Worm (Caenorhabditis elegans) whole organism, early embryonic: ENCODE measurements around the gene nhr-166.

Experiments
- B0310.2 ChIP-seq: sonication (generic microtip); optimal IDR thresholded peaks from 2 replicates; lab custom pipeline; 2016; ENCODE audit warnings: mild to moderate bottlenecking, missing genetic modification characterization, missing compliant biosample characterization
- F13C5.2 ChIP-seq: sonication (generic microtip); optimal IDR thresholded peaks from 2 replicates; lab custom pipeline; 2017; ENCODE audit warnings: mild to moderate bottlenecking, missing genetic modification characterization, inconsistent platforms, missing compliant biosample characterization
- aly-1 ChIP-seq: sonication (generic microtip); optimal IDR thresholded peaks from 2 replicates; lab custom pipeline; 2016; ENCODE audit warnings: missing genetic modification characterization, missing compliant biosample characterization
- ama-1 ChIP-seq: fragments of 150-350 bp; optimal IDR thresholded peaks from 2 replicates; lab custom pipeline; 2014
- ceh-13 ChIP-seq: fragments of 200-800 bp; sonication (Bioruptor generic); optimal IDR thresholded peaks from 2 replicates; lab custom pipeline; 2018; ENCODE audit warnings: mild to moderate bottlenecking, missing genetic modification characterization, missing compliant biosample characterization
- ceh-36 ChIP-seq: sonication (generic microtip); optimal IDR thresholded peaks from 2 replicates; lab custom pipeline; 2016; ENCODE audit warnings: missing genetic modification characterization, inconsistent platforms, missing compliant biosample characterization
- ets-7 ChIP-seq: sonication (generic microtip); optimal IDR thresholded peaks from 2 replicates; lab custom pipeline; 2016; ENCODE audit warnings: missing genotype, missing genetic modification characterization, missing compliant biosample characterization
- flt-1 ChIP-seq: fragments of 200-800 bp; sonication (Bioruptor generic); IDR thresholded peaks from 2 replicates; pipeline ENCODE4 v1.3.6; 2022; ENCODE audit warnings: missing genetic modification characterization, missing compliant biosample characterization
- hmbx-1 ChIP-seq: sonication (generic microtip); optimal IDR thresholded peaks from 2 replicates; lab custom pipeline; 2016; ENCODE audit warnings: mild to moderate bottlenecking, missing genetic modification characterization, missing compliant biosample characterization
- hmg-4 ChIP-seq: fragments of 200-800 bp; sonication (Bioruptor generic); optimal IDR thresholded peaks from 2 replicates; lab custom pipeline; 2018; ENCODE audit warnings: mild to moderate bottlenecking, missing genetic modification characterization, missing compliant biosample characterization
- hnd-1 ChIP-seq: sonication (generic microtip); optimal IDR thresholded peaks from 2 replicates; lab custom pipeline; 2016; ENCODE audit warnings: missing genetic modification characterization, missing compliant biosample characterization
- pes-1 ChIP-seq: fragments of 200-800 bp; sonication (Bioruptor generic); IDR thresholded peaks from 2 replicates; pipeline ENCODE4 v1.3.6; 2022; ENCODE audit warnings: missing genetic modification reagents, missing genetic modification characterization, missing compliant biosample characterization
- scrt-1 ChIP-seq: fragments of 200-800 bp; sonication (Bioruptor generic); IDR thresholded peaks from 2 replicates; pipeline ENCODE4 v1.3.6; 2022; ENCODE audit warnings: missing genetic modification characterization, missing compliant biosample characterization
- sea-1 ChIP-seq: fragments of 200-800 bp; sonication (Bioruptor generic); conservative IDR thresholded peaks from 2 replicates; pipeline ENCODE4 v1.3.6; 2022; ENCODE audit warnings: missing genetic modification characterization, missing compliant biosample characterization
- tbx-11 ChIP-seq: fragments of 200-800 bp; sonication (Bioruptor generic); IDR thresholded peaks from 2 replicates; pipeline ENCODE4 v1.3.6; 2022; ENCODE audit warnings: missing genetic modification characterization, missing compliant biosample characterization
- tbx-37 ChIP-seq: fragments of 200-800 bp; sonication (Bioruptor generic); conservative IDR thresholded peaks from 2 replicates; pipeline ENCODE4 v1.3.6; 2022; ENCODE audit warnings: missing genetic modification reagents, missing genetic modification characterization, missing compliant biosample characterization
- tra-4 ChIP-seq: sonication (generic microtip); optimal IDR thresholded peaks from 2 replicates; lab custom pipeline; 2017; ENCODE audit warnings: missing genetic modification characterization, missing compliant biosample characterization

Gene nhr-166

DNA sequence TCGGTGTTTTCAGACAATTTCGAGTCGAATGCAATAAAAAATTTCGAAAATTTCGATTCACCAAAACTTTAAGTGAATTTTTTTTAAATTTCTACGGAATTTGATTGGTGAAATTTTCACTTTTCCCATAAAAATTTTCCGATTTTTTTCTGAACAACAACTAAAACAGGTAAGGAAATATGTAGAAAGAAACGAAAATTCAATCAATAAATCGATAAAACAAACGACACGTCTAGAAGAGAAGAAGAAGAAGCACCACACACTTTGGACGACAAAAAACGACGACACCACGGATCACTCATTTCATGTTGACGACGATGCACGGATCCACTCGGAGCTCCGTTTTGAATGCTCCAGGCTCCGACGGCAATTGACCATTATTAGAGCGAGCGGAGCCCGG, 42.7 kb downstream of the nhr-166 start:
- TF ChIP-seq tbx-37 (no peak), flt-1 (GFP tag; lab: Robert Waterston, UW) (no peak), hmg-4 (GFP tag; lab: Kevin White, UChicago) (no peak), ets-7 (no peak), pes-1 (no peak), scrt-1 (no peak), aly-1 (no peak), tra-4 (tag; lab: Kevin White, UChicago) (no peak), sea-1 (GFP tag; lab: Robert Waterston, UW) (no peak), hmbx-1 (tag; lab: Kevin White, UChicago) (no peak), ama-1 (no peak), ceh-13 (GFP tag; lab: Kevin White, UChicago) (no peak), ceh-36 (tag; lab: Kevin White, UChicago) (no peak), hnd-1 (tag; lab: Kevin White, UChicago) (no peak), B0310.2 (no peak), F13C5.2 (tag; lab: Kevin White, UChicago) (no peak)

DNA sequence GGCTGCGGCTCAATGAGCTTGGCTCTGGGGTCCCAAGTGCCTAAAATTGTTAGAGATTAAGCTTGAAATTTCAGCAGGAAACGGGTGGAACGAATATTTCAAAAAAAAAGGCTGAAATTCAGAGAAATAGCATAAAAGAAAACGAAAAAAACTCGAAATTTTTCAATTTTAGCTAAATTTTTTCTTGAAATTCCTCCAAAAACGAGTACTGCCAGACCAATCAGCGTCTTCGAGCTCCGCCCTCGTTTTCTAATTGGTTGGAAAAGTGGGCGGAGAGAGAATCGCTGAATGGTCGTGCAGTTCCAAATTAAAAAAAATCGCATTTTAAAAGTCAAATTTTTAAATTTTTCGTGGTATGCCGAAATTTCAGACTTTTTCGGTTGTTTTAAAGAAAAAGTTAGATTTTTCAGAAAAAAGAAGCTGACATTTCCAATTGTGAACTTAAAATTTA, 47.9 kb downstream of the nhr-166 start, which contains the start of gene plpp-1.1:
TSS of gene plpp-1.1 (minus strand) at position 51 of the 451 bp plus-strand sequence.
- TF ChIP-seq scrt-1 (no peak), ceh-36 (tag; lab: Kevin White, UChicago) (no peak), sea-1 (GFP tag; lab: Robert Waterston, UW) (no peak), tbx-37 (no peak), tra-4 (tag; lab: Kevin White, UChicago) (no peak), ets-7 (no peak), hmg-4 (GFP tag; lab: Kevin White, UChicago) (no peak), flt-1 (GFP tag; lab: Robert Waterston, UW) (no peak), B0310.2 (no peak), ama-1 (no peak), hnd-1 (tag; lab: Kevin White, UChicago) (no peak), tbx-11 (GFP tag; lab: Robert Waterston, UW) (no peak), hmbx-1 (tag; lab: Kevin White, UChicago) (no peak), ceh-13 (GFP tag; lab: Kevin White, UChicago) (no peak), F13C5.2 (tag; lab: Kevin White, UChicago) (no peak), aly-1 (no peak)

DNA sequence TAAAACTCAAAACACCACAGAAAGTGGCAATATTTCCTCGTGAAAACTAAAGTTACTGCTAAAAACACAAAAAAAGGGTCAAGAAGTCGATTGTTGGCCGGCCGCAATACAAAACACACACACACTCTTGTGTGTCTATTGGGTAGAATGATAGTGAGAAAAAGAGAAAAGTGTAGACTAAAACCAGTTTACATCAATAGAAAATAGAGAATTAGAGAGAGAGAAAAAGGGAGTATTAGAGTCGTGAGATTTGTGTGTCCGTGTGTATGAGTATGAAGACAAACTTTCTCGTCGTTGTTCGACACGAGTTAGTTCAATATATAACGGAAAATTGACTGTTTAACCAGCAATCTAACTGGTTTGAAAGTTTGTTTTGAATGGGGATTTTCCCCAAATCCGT, 49.4 kb downstream of the nhr-166 start:
- no peak for TF ChIP-seq tbx-11 (GFP tag; lab: Robert Waterston, UW)
- TF ChIP-seq ceh-13 (GFP tag; lab: Kevin White, UChicago), result no peak
- TF ChIP-seq ceh-36 (tag; lab: Kevin White, UChicago), result no peak
- TF ChIP-seq B0310.2, result no peak
- no peak for TF ChIP-seq aly-1
- TF ChIP-seq tbx-37, result no peak
- no peak for TF ChIP-seq hnd-1 (tag; lab: Kevin White, UChicago)
- no peak for TF ChIP-seq hmbx-1 (tag; lab: Kevin White, UChicago)
- TF ChIP-seq hmg-4 (GFP tag; lab: Kevin White, UChicago), result no peak
- no peak for TF ChIP-seq F13C5.2 (tag; lab: Kevin White, UChicago)
- no peak for TF ChIP-seq ets-7
- TF ChIP-seq tra-4 (tag; lab: Kevin White, UChicago), result no peak
- no peak for TF ChIP-seq sea-1 (GFP tag; lab: Robert Waterston, UW)

DNA sequence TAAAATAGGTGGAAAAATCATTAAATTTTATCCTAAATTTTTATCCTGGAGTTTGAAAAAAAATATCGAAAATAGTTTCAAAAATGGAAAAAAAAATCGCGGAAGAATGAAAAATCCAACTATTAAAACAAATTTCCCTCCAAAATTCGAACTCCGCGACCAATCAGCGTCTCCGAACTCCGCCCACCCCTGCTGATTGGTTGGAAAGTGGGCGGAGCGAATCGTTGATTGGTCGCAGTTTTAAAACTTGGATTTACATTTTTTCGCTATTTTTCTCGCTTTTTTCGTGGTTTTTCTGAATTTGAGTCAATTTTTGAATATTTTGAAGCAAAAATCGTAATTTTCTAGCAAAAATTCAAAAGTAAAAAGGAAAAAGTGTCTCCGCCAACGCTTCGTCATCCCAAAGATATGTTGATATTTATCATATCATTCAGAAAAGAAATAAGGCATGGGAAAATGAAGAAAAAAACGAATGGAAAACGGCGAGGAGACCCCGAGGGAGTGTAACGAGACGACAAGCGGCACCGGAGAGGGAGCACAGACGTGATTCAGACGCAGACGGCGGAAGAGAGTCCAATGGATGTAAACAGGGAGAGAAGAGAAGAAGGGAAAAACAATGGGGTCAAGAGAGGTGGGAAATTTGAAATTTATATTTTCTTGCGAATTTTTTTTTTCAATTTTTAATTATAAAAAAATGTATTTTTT, 50.6 kb downstream of the nhr-166 start:
- TF ChIP-seq hnd-1 (tag; lab: Kevin White, UChicago), result no peak
- no peak for TF ChIP-seq tbx-11 (GFP tag; lab: Robert Waterston, UW)
- TF ChIP-seq sea-1 (GFP tag; lab: Robert Waterston, UW), result no peak
- no peak for TF ChIP-seq pes-1
- TF ChIP-seq hmbx-1 (tag; lab: Kevin White, UChicago), result no peak
- no peak for TF ChIP-seq hmg-4 (GFP tag; lab: Kevin White, UChicago)
- TF ChIP-seq F13C5.2 (tag; lab: Kevin White, UChicago), result no peak
- TF ChIP-seq ama-1, result no peak
- no peak for TF ChIP-seq ceh-36 (tag; lab: Kevin White, UChicago)
- no peak for TF ChIP-seq tbx-37
- no peak for TF ChIP-seq B0310.2
- no peak for TF ChIP-seq tra-4 (tag; lab: Kevin White, UChicago)
- TF ChIP-seq ceh-13 (GFP tag; lab: Kevin White, UChicago), result no peak
- TF ChIP-seq aly-1, result no peak
- TF ChIP-seq flt-1 (GFP tag; lab: Robert Waterston, UW), result no peak

DNA sequence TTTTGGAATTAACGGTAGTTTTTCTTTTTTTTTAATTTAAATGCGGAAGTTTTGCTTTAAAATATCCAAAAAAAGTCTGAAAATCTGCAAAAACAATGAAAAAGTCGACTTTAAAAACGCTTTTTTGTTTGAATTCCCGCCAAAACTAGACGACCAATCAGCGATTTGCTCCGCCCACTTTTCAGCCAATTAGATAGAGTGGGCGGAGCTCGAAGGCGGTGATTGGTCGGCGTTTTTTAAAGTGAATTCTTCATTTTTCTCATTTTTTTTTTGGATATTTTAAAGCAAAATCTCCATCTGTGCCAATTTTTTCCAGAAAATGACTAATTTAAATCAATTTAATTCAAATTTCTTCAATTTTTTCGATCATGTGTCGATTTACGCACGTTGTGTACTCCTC, 51.2 kb downstream of the nhr-166 start:
- TF ChIP-seq ceh-13 (GFP tag; lab: Kevin White, UChicago), result no peak
- no peak for TF ChIP-seq ets-7
- no peak for TF ChIP-seq scrt-1
- TF ChIP-seq B0310.2, result no peak
- no peak for TF ChIP-seq hmbx-1 (tag; lab: Kevin White, UChicago)
- TF ChIP-seq sea-1 (GFP tag; lab: Robert Waterston, UW), result no peak
- no peak for TF ChIP-seq ama-1
- no peak for TF ChIP-seq ceh-36 (tag; lab: Kevin White, UChicago)
- no peak for TF ChIP-seq tbx-37
- no peak for TF ChIP-seq pes-1
- TF ChIP-seq tbx-11 (GFP tag; lab: Robert Waterston, UW), result no peak
- no peak for TF ChIP-seq tra-4 (tag; lab: Kevin White, UChicago)
- no peak for TF ChIP-seq hnd-1 (tag; lab: Kevin White, UChicago)
